Fruit fly (Drosophila melanogaster) Kc167 (cell line): Measurements from ENCODE around the gene CG14823.

Experiments
- Sin3A ChIP-seq: fragments of >200 bp; optimal IDR thresholded peaks from 2 replicates; lab custom pipeline; 2018; ENCODE audit warnings: missing external identifiers
- h ChIP-seq: fragments of >200 bp; optimal IDR thresholded peaks from 3 replicates; lab custom pipeline; 2018; ENCODE audit warnings: missing external identifiers
- insv ChIP-seq: fragments of >200 bp; optimal IDR thresholded peaks from 3 replicates; lab custom pipeline; 2018; ENCODE audit warnings: missing external identifiers
- psq ChIP-seq: fragments of >200 bp; optimal IDR thresholded peaks from 2 replicates; lab custom pipeline; 2017; ENCODE audit warnings: missing external identifiers

DNA sequence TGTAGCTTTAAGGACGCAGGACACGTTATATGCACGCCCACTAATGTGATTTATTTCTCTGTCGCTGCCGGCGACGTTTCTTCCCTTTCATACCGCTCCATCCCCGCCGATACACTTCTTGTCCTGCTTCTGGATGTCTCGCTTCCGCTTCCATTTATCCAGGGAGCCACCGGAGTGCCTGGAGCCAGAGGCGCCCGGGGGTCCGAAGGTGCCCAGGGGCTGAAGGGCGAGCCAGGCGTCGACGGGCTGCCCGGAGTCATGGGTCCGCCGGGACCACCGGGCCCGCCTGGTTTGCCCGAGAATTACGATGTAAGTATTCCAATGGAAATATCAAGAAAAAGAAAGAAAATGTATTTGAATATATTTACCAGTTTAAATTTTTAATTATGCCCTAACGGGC is 28.3 kb upstream of the CG14823 start:
- TF ChIP-seq insv (lab: Kevin White, UChicago) (no peak), h (lab: Kevin White, UChicago) (no peak), psq (lab: Kevin White, UChicago) (no peak), Sin3A (lab: Kevin White, UChicago) (no peak)
